Worm (Caenorhabditis elegans): ENCODE measurements around the gene lin-26.

DNA sequence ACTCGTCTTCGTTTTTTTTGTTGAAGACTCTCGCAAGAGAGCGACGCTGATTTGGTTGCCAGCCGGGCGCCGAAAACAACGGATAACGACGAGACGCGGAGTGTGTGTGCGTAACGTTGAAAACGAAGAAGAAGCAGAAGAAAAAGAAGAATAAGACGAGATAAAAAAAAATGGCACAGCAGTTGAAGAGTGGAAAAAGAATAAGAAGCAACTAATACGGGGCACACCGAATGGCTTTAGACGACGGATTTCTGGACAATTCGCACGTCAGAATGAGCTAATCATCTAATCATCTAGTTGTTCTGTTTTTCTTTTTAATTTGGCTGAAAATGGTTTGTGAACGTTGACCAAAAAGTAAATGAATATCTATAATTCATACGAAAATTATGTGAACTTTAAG, 45.1 kb upstream of the lin-26 start:
- no peak for TF ChIP-seq ama-1 (optimal IDR thresholded peaks at IDR 0.05)
- no peak for TF ChIP-seq ama-1 (GFP tag; optimal IDR thresholded peaks at IDR 0.05)
- TF ChIP-seq unc-62 (GFP tag; optimal IDR thresholded peaks at IDR 0.05): no peak
- no peak for TF ChIP-seq dpl-1 (GFP tag; optimal IDR thresholded peaks at IDR 0.05)
- TF ChIP-seq ztf-25 (GFP tag; IDR thresholded peaks at IDR 0.05): no peak
- TF ChIP-seq athp-1 (tag; optimal IDR thresholded peaks at IDR 0.05): no peak
- TF ChIP-seq nfya-1 (tag; optimal IDR thresholded peaks at IDR 0.05; ENCODE audit: borderline replicate concordance, insufficient read depth): no peak
- TF ChIP-seq lsy-27 (tag; optimal IDR thresholded peaks at IDR 0.05; ENCODE audit: borderline replicate concordance, insufficient read depth): no peak
- TF ChIP-seq nhr-90 (tag; optimal IDR thresholded peaks at IDR 0.05): no peak
- TF ChIP-seq nhr-179 (tag; optimal IDR thresholded peaks at IDR 0.05): no peak
- TF ChIP-seq ztf-3 (GFP tag; optimal IDR thresholded peaks at IDR 0.05): no peak
- no peak for TF ChIP-seq cebp-2 (GFP tag; IDR thresholded peaks at IDR 0.05)
- TF ChIP-seq Y79H2A.3 (GFP tag; conservative IDR thresholded peaks at IDR 0.05): no peak

Data from whole organism, young adult.